Worm (Caenorhabditis elegans): Measurements from ENCODE around the gene C08B6.2.

DNA sequence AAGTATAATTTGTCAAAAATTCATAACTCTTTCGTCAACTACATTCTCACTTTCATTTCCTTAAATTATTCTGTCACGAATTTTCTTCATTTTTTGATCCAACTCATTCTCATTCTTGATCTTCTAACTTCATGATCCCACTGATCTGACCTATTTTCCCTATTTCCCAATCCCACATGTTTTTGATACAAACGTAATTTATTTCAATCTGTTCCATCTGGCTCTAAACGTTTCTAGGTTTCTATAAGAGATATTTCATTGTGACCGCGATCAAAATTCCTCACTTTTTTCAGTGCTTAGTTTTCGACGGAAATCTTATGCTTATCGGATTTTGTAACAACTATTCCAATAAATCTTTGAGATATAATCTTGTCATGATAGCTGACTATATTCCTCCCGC, 39.8 kb upstream of the C08B6.2 start:
- TF ChIP-seq F13H6.1 (tag; optimal IDR thresholded peaks at IDR 0.05) = no peak
- no peak for TF ChIP-seq sma-3 (GFP tag; optimal IDR thresholded peaks at IDR 0.05)
- TF ChIP-seq elt-3 (tag; optimal IDR thresholded peaks at IDR 0.05) = no peak
- no peak for TF ChIP-seq ztf-11 (tag; optimal IDR thresholded peaks at IDR 0.05)
- TF ChIP-seq zag-1 (tag; optimal IDR thresholded peaks at IDR 0.05) = no peak
- no peak for TF ChIP-seq lin-11 (tag; optimal IDR thresholded peaks at IDR 0.05)
- TF ChIP-seq unc-55 (GFP tag; optimal IDR thresholded peaks at IDR 0.05) = no peak
- no peak for TF ChIP-seq mab-5 (tag; optimal IDR thresholded peaks at IDR 0.05)
- TF ChIP-seq egl-27 (tag; optimal IDR thresholded peaks at IDR 0.05) = no peak
- TF ChIP-seq nhr-6 (tag; optimal IDR thresholded peaks at IDR 0.05) = no peak
- no peak for TF ChIP-seq lin-39 (tag; optimal IDR thresholded peaks at IDR 0.05)
- no peak for TF ChIP-seq ama-1 (optimal IDR thresholded peaks at IDR 0.05)
- no peak for TF ChIP-seq nhr-237 (tag; optimal IDR thresholded peaks at IDR 0.05)

All from whole organism, L2 larva.